Fruit fly (Drosophila melanogaster) whole organism, embryonic: ENCODE measurements around the gene CG42699.

Source experiments
- B-H2 ChIP-seq: fragments of 200-800 bp; sonication (Bioruptor generic); optimal IDR thresholded peaks from 2 replicates; lab custom pipeline; 2018; ENCODE audit warnings: missing biosample characterization, mild to moderate bottlenecking, missing genetic modification characterization
- BEAF-32 ChIP-seq: fragments of 200-800 bp; sonication (Bioruptor generic); optimal IDR thresholded peaks from 3 replicates; lab custom pipeline; 2017; ENCODE audit warnings: missing biosample characterization, missing genetic modification characterization, mild to moderate bottlenecking, moderate library complexity, missing genetic modification reagents
- Bdp1 ChIP-seq: fragments of 200-800 bp; sonication (Bioruptor generic); optimal IDR thresholded peaks from 3 replicates; lab custom pipeline; 2016; ENCODE audit warnings: missing biosample characterization, missing genetic modification characterization
- CG10366 ChIP-seq: fragments of 200-800 bp; sonication (Bioruptor generic); IDR thresholded peaks from 2 replicates; pipeline ENCODE4 v1.3.6; 2022; ENCODE audit warnings: missing biosample characterization, missing genetic modification characterization
- CG11504 ChIP-seq: fragments of 200-800 bp; sonication (Bioruptor generic); optimal IDR thresholded peaks from 3 replicates; lab custom pipeline; 2019; ENCODE audit warnings: missing biosample characterization, mild to moderate bottlenecking, missing genetic modification characterization, moderate library complexity
- CG11723 ChIP-seq: fragments of 200-800 bp; sonication (Bioruptor generic); optimal IDR thresholded peaks from 2 replicates; lab custom pipeline; 2017; ENCODE audit warnings: missing biosample characterization, mild to moderate bottlenecking, missing genetic modification characterization
- CG12104 ChIP-seq: fragments of 200-800 bp; sonication (Bioruptor generic); optimal IDR thresholded peaks from 3 replicates; lab custom pipeline; 2016; ENCODE audit warnings: missing biosample characterization, missing genetic modification characterization
- CG14710 ChIP-seq: fragments of 200-800 bp; sonication (Bioruptor generic); optimal IDR thresholded peaks from 3 replicates; lab custom pipeline; 2019; ENCODE audit warnings: missing biosample characterization, mild to moderate bottlenecking, missing genetic modification characterization, moderate library complexity
- CG17186 ChIP-seq: fragments of 200-800 bp; sonication (Bioruptor generic); optimal IDR thresholded peaks from 3 replicates; lab custom pipeline; 2017; ENCODE audit warnings: missing biosample characterization, missing genetic modification reagents, missing genetic modification characterization
- CG2678 ChIP-seq: fragments of 200-800 bp; sonication (Bioruptor generic); optimal IDR thresholded peaks from 3 replicates; lab custom pipeline; 2019; ENCODE audit warnings: missing biosample characterization, mild to moderate bottlenecking, missing genetic modification characterization, moderate library complexity
- CG2712 ChIP-seq: fragments of 200-800 bp; optimal IDR thresholded peaks from 3 replicates; lab custom pipeline; 2019; ENCODE audit warnings: missing biosample characterization, mild to moderate bottlenecking, missing genetic modification characterization, moderate library complexity
- CG2889 ChIP-seq: fragments of 200-800 bp; sonication (Bioruptor generic); IDR thresholded peaks from 3 replicates; pipeline ENCODE4 v1.3.6; 2022; ENCODE audit warnings: missing biosample characterization, missing genetic modification characterization
- CG3163 ChIP-seq: fragments of 200-800 bp; sonication (Bioruptor generic); optimal IDR thresholded peaks from 3 replicates; lab custom pipeline; 2016; ENCODE audit warnings: missing biosample characterization, missing genetic modification characterization
- CG6272 ChIP-seq: fragments of 200-800 bp; sonication (Bioruptor generic); IDR thresholded peaks from 2 replicates; pipeline ENCODE4 v1.3.6; 2022; ENCODE audit warnings: missing biosample characterization, missing genetic modification characterization
- CG6813 ChIP-seq: fragments of 200-800 bp; sonication (Bioruptor generic); optimal IDR thresholded peaks from 2 replicates; lab custom pipeline; 2017; ENCODE audit warnings: missing biosample characterization, missing genetic modification characterization, mild to moderate bottlenecking, moderate library complexity, missing genetic modification reagents
- CG8924 ChIP-seq: fragments of 200-800 bp; optimal IDR thresholded peaks from 3 replicates; lab custom pipeline; 2019; ENCODE audit warnings: missing biosample characterization, mild to moderate bottlenecking, missing genetic modification characterization, moderate library complexity
- CG8944 ChIP-seq: fragments of 200-800 bp; sonication (Bioruptor generic); optimal IDR thresholded peaks from 3 replicates; lab custom pipeline; 2016; ENCODE audit warnings: missing biosample characterization, missing genetic modification characterization
- Dek ChIP-seq: fragments of 200-800 bp; sonication (Bioruptor generic); optimal IDR thresholded peaks from 3 replicates; lab custom pipeline; 2019; ENCODE audit warnings: missing biosample characterization, mild to moderate bottlenecking, missing genetic modification characterization, moderate library complexity
- Dll ChIP-seq: fragments of 200-800 bp; sonication (Bioruptor generic); IDR thresholded peaks from 4 replicates; pipeline ENCODE4 v1.3.6; 2022; ENCODE audit warnings: missing biosample characterization, missing genetic modification characterization; ENCODE audit not compliant: partially characterized antibody
- Ets65A ChIP-seq: fragments of 200-800 bp; sonication (Bioruptor generic); peaks from one replicate; lab custom pipeline; 2016; ENCODE audit warnings: missing biosample characterization, missing genetic modification characterization
- Ets97D ChIP-seq: fragments of 200-800 bp; sonication (Bioruptor generic); optimal IDR thresholded peaks from 3 replicates; lab custom pipeline; 2016; ENCODE audit warnings: missing biosample characterization, missing genetic modification characterization
- H15 ChIP-seq: fragments of 200-800 bp; sonication (Bioruptor generic); IDR thresholded peaks from 3 replicates; pipeline ENCODE4 v1.3.6; 2022; ENCODE audit warnings: missing biosample characterization, missing genetic modification characterization
- Hr51 ChIP-seq, 2 experiments: fragments of 200-800 bp; sonication (Bioruptor generic); optimal IDR thresholded peaks; 2 replicates in 1 of 2; 3 replicates in 1 of 2; lab custom pipeline; 2016 to 2018; ENCODE audit warnings: missing biosample characterization in 2 of 2, missing genetic modification characterization in 2 of 2, mild to moderate bottlenecking in 1 of 2, moderate library complexity in 1 of 2
- Spps ChIP-seq: fragments of 200-800 bp; sonication (Bioruptor generic); optimal IDR thresholded peaks from 2 replicates; lab custom pipeline; 2018; ENCODE audit warnings: missing biosample characterization, mild to moderate bottlenecking, missing genetic modification characterization
- Xrp1 ChIP-seq: fragments of 200-800 bp; sonication (Bioruptor generic); IDR thresholded peaks from 2 replicates; pipeline ENCODE4 v1.3.6; 2022; ENCODE audit warnings: missing biosample characterization, missing genetic modification characterization
- cad ChIP-seq: fragments of >200 bp; optimal IDR thresholded peaks from 2 replicates; lab custom pipeline; 2017; ENCODE audit warnings: missing biosample characterization, missing genetic modification characterization
- dpn ChIP-seq, 2 experiments: fragments of 200-800 bp; sonication (Bioruptor generic); optimal IDR thresholded peaks; 3 replicates each; lab custom pipeline; 2016; ENCODE audit warnings: missing biosample characterization in 2 of 2, missing genetic modification characterization in 2 of 2
- ems ChIP-seq: fragments of 200-800 bp; sonication (Bioruptor generic); optimal IDR thresholded peaks from 3 replicates; lab custom pipeline; 2016; ENCODE audit warnings: missing biosample characterization, missing genetic modification characterization
- esg ChIP-seq: fragments of 200-800 bp; sonication (Bioruptor generic); conservative IDR thresholded peaks from 2 replicates; pipeline ENCODE4 v1.3.6; 2022; ENCODE audit warnings: missing biosample characterization, missing genetic modification characterization
- fd3F ChIP-seq: fragments of 200-800 bp; sonication (Bioruptor generic); optimal IDR thresholded peaks from 2 replicates; lab custom pipeline; 2018; ENCODE audit warnings: missing biosample characterization, mild to moderate bottlenecking, missing genetic modification characterization, moderate library complexity
- fd64A ChIP-seq: fragments of 200-800 bp; sonication (Bioruptor generic); optimal IDR thresholded peaks from 3 replicates; lab custom pipeline; 2018; ENCODE audit warnings: missing biosample characterization, mild to moderate bottlenecking, missing genetic modification characterization
- hth ChIP-seq: fragments of >200 bp; optimal IDR thresholded peaks from 2 replicates; lab custom pipeline; 2017; ENCODE audit warnings: inconsistent platforms
- insv ChIP-seq, 2 experiments: fragments of 200-800 bp; sonication (Bioruptor generic); optimal IDR thresholded peaks; 3 replicates each; lab custom pipeline; 2016 to 2018; ENCODE audit warnings: missing biosample characterization in 2 of 2, missing genetic modification characterization in 2 of 2
- jing ChIP-seq: fragments of 200-800 bp; sonication (Bioruptor generic); optimal IDR thresholded peaks from 2 replicates; lab custom pipeline; 2018; ENCODE audit warnings: missing biosample characterization, mild to moderate bottlenecking, missing genetic modification characterization
- ken ChIP-seq: fragments of 200-800 bp; sonication (Bioruptor generic); IDR thresholded peaks from 3 replicates; pipeline ENCODE4 v1.3.6; 2022; ENCODE audit warnings: missing biosample characterization, missing genetic modification characterization
- maf-S ChIP-seq: fragments of 200-800 bp; sonication (Bioruptor generic); optimal IDR thresholded peaks from 2 replicates; lab custom pipeline; 2016; ENCODE audit warnings: missing biosample characterization, missing genetic modification characterization
- nerfin-1 ChIP-seq: fragments of 200-800 bp; sonication (Bioruptor generic); optimal IDR thresholded peaks from 3 replicates; lab custom pipeline; 2019; ENCODE audit warnings: missing biosample characterization, mild to moderate bottlenecking, missing genetic modification characterization, moderate library complexity
- oc ChIP-seq: fragments of 200-800 bp; sonication (Bioruptor generic); optimal IDR thresholded peaks from 2 replicates; lab custom pipeline; 2018; ENCODE audit warnings: missing biosample characterization, mild to moderate bottlenecking, missing genetic modification characterization, moderate library complexity
- pho ChIP-seq: fragments of 200-800 bp; sonication (Bioruptor generic); optimal IDR thresholded peaks from 2 replicates; lab custom pipeline; 2016; ENCODE audit warnings: missing biosample characterization, missing genetic modification characterization
- ranshi ChIP-seq: fragments of 200-800 bp; sonication (Bioruptor generic); IDR thresholded peaks from 2 replicates; pipeline ENCODE4 v1.3.6; 2022; ENCODE audit warnings: missing biosample characterization, missing genetic modification characterization
- sima ChIP-seq: fragments of 200-800 bp; sonication (Bioruptor generic); optimal IDR thresholded peaks from 2 replicates; lab custom pipeline; 2016; ENCODE audit warnings: missing biosample characterization, missing genetic modification characterization
- sqz ChIP-seq: fragments of 200-800 bp; sonication (Bioruptor generic); optimal IDR thresholded peaks from 3 replicates; lab custom pipeline; 2018; ENCODE audit warnings: missing biosample characterization, mild to moderate bottlenecking, missing genetic modification characterization
- tio ChIP-seq: fragments of 200-800 bp; sonication (Bioruptor generic); optimal IDR thresholded peaks from 2 replicates; lab custom pipeline; 2017; ENCODE audit warnings: missing biosample characterization, missing genetic modification characterization, inconsistent platforms
- trh ChIP-seq: fragments of 200-800 bp; sonication (Bioruptor generic); optimal IDR thresholded peaks from 2 replicates; lab custom pipeline; 2016; ENCODE audit warnings: missing biosample characterization, missing genetic modification characterization
- tx ChIP-seq: fragments of 200-800 bp; sonication (Bioruptor generic); optimal IDR thresholded peaks from 2 replicates; lab custom pipeline; 2016; ENCODE audit warnings: missing biosample characterization, missing genetic modification characterization
- usp ChIP-seq: fragments of >200 bp; optimal IDR thresholded peaks from 2 replicates; lab custom pipeline; 2017; ENCODE audit warnings: missing biosample characterization, missing genetic modification characterization
- vnd ChIP-seq: fragments of 200-800 bp; sonication (Bioruptor generic); IDR thresholded peaks from 3 replicates; pipeline ENCODE4 v1.3.6; 2022; ENCODE audit warnings: missing biosample characterization, missing genetic modification characterization; ENCODE audit not compliant: partially characterized antibody
- wor ChIP-seq: fragments of 200-800 bp; sonication (Bioruptor generic); IDR thresholded peaks from 2 replicates; pipeline ENCODE4 v1.3.6; 2022; ENCODE audit warnings: missing biosample characterization, missing genetic modification characterization
- yki ChIP-seq: fragments of >200 bp; optimal IDR thresholded peaks from 3 replicates; lab custom pipeline; 2018

Gene CG42699

dm6 chrX:5745840-5746815 is 18.2 kb upstream of the CG42699 start (continued):
- TF ChIP-seq oc (tag; lab: Kevin White, UChicago), result peak; percentile 29
- peak; percentile 57 to 72 for TF ChIP-seq Hr51 (GFP tag; optimal IDR thresholded peaks at IDR 0.05; lab: Kevin White, UChicago)
- TF ChIP-seq H15 (GFP tag; lab: Robert Waterston, UW), result peak; percentile 64; the same call in 2 of the 3 replicates
- peak; percentile 24 for TF ChIP-seq Spps
- peak; percentile 49 for TF ChIP-seq trh (GFP tag; lab: Kevin White, UChicago)
- peak; percentile 60 for TF ChIP-seq B-H2 (GFP tag; lab: Kevin White, UChicago)
- peak; percentile 78 for TF ChIP-seq ranshi
- TF ChIP-seq ken (GFP tag; lab: Robert Waterston, UW), result peak; percentile 86
- peak; percentile 84 for TF ChIP-seq CG2678 (tag; lab: Kevin White, UChicago)
- TF ChIP-seq maf-S, result peak; percentile 15
- TF ChIP-seq CG14710, result peak; percentile 43
- TF ChIP-seq pho (GFP tag; lab: Kevin White, UChicago), result peak; percentile 49
- peak; percentile 40 for TF ChIP-seq jing
- TF ChIP-seq Ets65A (GFP tag; lab: Kevin White, UChicago), result peak; percentile 90
- peak; percentile 23 for TF ChIP-seq BEAF-32 (GFP tag; lab: Kevin White, UChicago)
- no peak for TF ChIP-seq cad (GFP tag; lab: Kevin White, UChicago)
- peak; percentile 34 for TF ChIP-seq tx (GFP tag; lab: Kevin White, UChicago)
- TF ChIP-seq Dll (GFP tag; lab: Robert Waterston, UW), result no peak; the same call in 2 of the 4 replicates
- TF ChIP-seq CG8924 (tag; lab: Kevin White, UChicago), result peak; percentile 59
- peak; percentile 77 for TF ChIP-seq esg (GFP tag; lab: Robert Waterston, UW)
- peak; percentile 54 for TF ChIP-seq CG2712 (tag; lab: Kevin White, UChicago)
- peak; percentile 13 for TF ChIP-seq fd64A (GFP tag; lab: Kevin White, UChicago)
- TF ChIP-seq Dek (tag; lab: Kevin White, UChicago), result peak; percentile 55
- peak; percentile 66 for TF ChIP-seq nerfin-1 (tag; lab: Kevin White, UChicago)
- peak; percentile 51 to 55 for TF ChIP-seq dpn (GFP tag; optimal IDR thresholded peaks at IDR 0.05; lab: Kevin White, UChicago)
- no peak for TF ChIP-seq vnd
- peak; percentile 54; the same call in 1 of the 3 replicates for TF ChIP-seq CG2889
- peak; percentile 57 for TF ChIP-seq wor
- TF ChIP-seq insv (GFP tag; optimal IDR thresholded peaks at IDR 0.05; lab: Kevin White, UChicago), result no peak
- peak; percentile 57 for TF ChIP-seq tio (GFP tag; lab: Kevin White, UChicago)
- peak; percentile 47 for TF ChIP-seq Bdp1
- TF ChIP-seq Ets97D (GFP tag; lab: Kevin White, UChicago), result peak; percentile 23
- TF ChIP-seq CG6272 (GFP tag; lab: Robert Waterston, UW), result peak; percentile 42
- TF ChIP-seq Xrp1 (GFP tag; lab: Robert Waterston, UW), result peak; percentile 82
- TF ChIP-seq CG10366 (GFP tag; lab: Robert Waterston, UW), result peak; percentile 80
- no peak for TF ChIP-seq CG3163 (GFP tag; lab: Kevin White, UChicago)
- peak; percentile 45 for TF ChIP-seq CG17186 (GFP tag; lab: Kevin White, UChicago)
- TF ChIP-seq CG8944, result peak; percentile 53
- TF ChIP-seq sqz (GFP tag; lab: Kevin White, UChicago), result no peak
- peak; percentile 60 for TF ChIP-seq CG11723 (GFP tag; lab: Kevin White, UChicago)
- TF ChIP-seq CG6813 (GFP tag; lab: Kevin White, UChicago), result peak; percentile 59
- TF ChIP-seq CG11504 (tag; lab: Kevin White, UChicago), result peak; percentile 74
- TF ChIP-seq hth, result no peak
- TF ChIP-seq sima (GFP tag; lab: Kevin White, UChicago), result no peak
- peak; percentile 48 for TF ChIP-seq fd3F
- TF ChIP-seq CG12104 (GFP tag; lab: Kevin White, UChicago), result peak; percentile 52
- no peak for TF ChIP-seq usp (GFP tag; lab: Kevin White, UChicago)
- no peak for TF ChIP-seq yki (lab: Kevin White, UChicago)
- TF ChIP-seq ems (GFP tag; lab: Kevin White, UChicago), result peak; percentile 42
